Fruit fly (Drosophila melanogaster): ENCODE data around the gene bmm.

Gene bmm

DNA sequence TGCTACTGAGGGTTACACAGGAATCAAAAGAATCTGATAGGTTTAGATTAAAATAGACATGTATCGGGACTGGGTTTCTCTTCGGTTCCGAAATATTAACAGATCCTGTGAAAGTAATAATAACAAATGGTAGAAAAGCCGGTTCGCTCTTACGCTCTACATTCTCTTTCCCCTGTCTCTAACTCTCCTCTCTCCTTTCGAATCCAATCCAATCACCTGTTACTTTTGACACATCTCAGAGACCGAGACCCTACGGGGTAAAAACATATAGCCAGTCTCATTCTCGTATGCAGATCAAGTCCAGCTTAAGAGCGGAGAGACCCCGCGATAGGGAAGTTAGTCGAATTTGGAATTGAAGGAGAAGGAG, 27.5 kb downstream of the bmm start:
- TF ChIP-seq CG17806 (tag; optimal IDR thresholded peaks at IDR 0.05): no peak
- no peak for TF ChIP-seq CG15710 (tag; optimal IDR thresholded peaks at IDR 0.05)
- no peak for TF ChIP-seq CG4496 (GFP tag; IDR thresholded peaks at IDR 0.05)
- TF ChIP-seq fd96Ca (GFP tag; IDR thresholded peaks at IDR 0.05): no peak
- no peak for TF ChIP-seq rn (GFP tag; IDR thresholded peaks at IDR 0.05)
- TF ChIP-seq Snoo (tag; optimal IDR thresholded peaks at IDR 0.05): no peak
- no peak for TF ChIP-seq CG8159 (tag; optimal IDR thresholded peaks at IDR 0.05)
- TF ChIP-seq CG9948 (tag; optimal IDR thresholded peaks at IDR 0.05): no peak
- TF ChIP-seq EcR (GFP tag; optimal IDR thresholded peaks at IDR 0.05): no peak
- no peak for TF ChIP-seq D1 (tag; optimal IDR thresholded peaks at IDR 0.05)
- no peak for TF ChIP-seq CG8301 (tag; optimal IDR thresholded peaks at IDR 0.05)
- TF ChIP-seq gl (tag; optimal IDR thresholded peaks at IDR 0.05): no peak
- TF ChIP-seq CG34367 (tag; optimal IDR thresholded peaks at IDR 0.05): no peak
- TF ChIP-seq Pif1B (GFP tag; optimal IDR thresholded peaks at IDR 0.05): no peak
- no peak for TF ChIP-seq CG10348 (GFP tag; IDR thresholded peaks at IDR 0.05)

dm6 chr3L:14757464-14758384, 28.5 kb downstream of the bmm start, which contains the start of gene CG42507:
Gene CG42507 (minus strand): TSS chr3L:14757962.
- no peak for TF ChIP-seq rn (GFP tag; IDR thresholded peaks at IDR 0.05)
- peak; percentile 9 for TF ChIP-seq CG8159 (tag; optimal IDR thresholded peaks at IDR 0.05)
- TF ChIP-seq CG32121 (GFP tag; IDR thresholded peaks at IDR 0.05): peak; percentile 44
- peak; percentile 61; the same call in 1 of the 2 replicates for TF ChIP-seq Ets98B (GFP tag; IDR thresholded peaks at IDR 0.05)
- no peak for TF ChIP-seq D1 (tag; optimal IDR thresholded peaks at IDR 0.05)
- no peak for TF ChIP-seq CG14655 (GFP tag; optimal IDR thresholded peaks at IDR 0.05)
- TF ChIP-seq CG12605 (GFP tag; IDR thresholded peaks at IDR 0.05): peak; percentile 58; the same call in 1 of the 2 replicates
- peak; percentile 6; the same call in 1 of the 3 replicates for TF ChIP-seq CG4496 (GFP tag; IDR thresholded peaks at IDR 0.05)
- TF ChIP-seq CG17806 (tag; optimal IDR thresholded peaks at IDR 0.05): no peak
- peak; percentile 33 for TF ChIP-seq CG34367 (tag; optimal IDR thresholded peaks at IDR 0.05)
- no peak for TF ChIP-seq Snoo (tag; optimal IDR thresholded peaks at IDR 0.05)
- no peak for TF ChIP-seq CG10348 (GFP tag; IDR thresholded peaks at IDR 0.05)
- peak; percentile 29 for TF ChIP-seq gl (tag; optimal IDR thresholded peaks at IDR 0.05)
- no peak for TF ChIP-seq Pif1A (GFP tag; optimal IDR thresholded peaks at IDR 0.05)
- no peak for TF ChIP-seq CG8301 (tag; optimal IDR thresholded peaks at IDR 0.05)
- peak; percentile 50; the same call in 2 of the 3 replicates for TF ChIP-seq fd96Ca (GFP tag; IDR thresholded peaks at IDR 0.05)
- no peak for TF ChIP-seq CG9948 (tag; optimal IDR thresholded peaks at IDR 0.05)
- peak; percentile 61 for TF ChIP-seq CG13204 (GFP tag; optimal IDR thresholded peaks at IDR 0.05)
- TF ChIP-seq EcR (GFP tag; optimal IDR thresholded peaks at IDR 0.05): peak; percentile 68
- TF ChIP-seq CG15710 (tag; optimal IDR thresholded peaks at IDR 0.05): peak; percentile 13
- peak; percentile 16 for TF ChIP-seq Pif1B (GFP tag; optimal IDR thresholded peaks at IDR 0.05)

- peak; percentile 46 for TF ChIP-seq gl (tag; optimal IDR thresholded peaks at IDR 0.05)
- TF ChIP-seq CG8159 (tag; optimal IDR thresholded peaks at IDR 0.05): peak; percentile 85
- peak; percentile 79 for TF ChIP-seq CG17806 (tag; optimal IDR thresholded peaks at IDR 0.05)
- peak; percentile 87 for TF ChIP-seq rn (GFP tag; IDR thresholded peaks at IDR 0.05)
- TF ChIP-seq Pif1B (GFP tag; optimal IDR thresholded peaks at IDR 0.05): peak; percentile 72
- TF ChIP-seq CG4496 (GFP tag; IDR thresholded peaks at IDR 0.05): peak; percentile 97
- TF ChIP-seq CG13204 (GFP tag; optimal IDR thresholded peaks at IDR 0.05): peak; percentile 74
- peak; percentile 92 for TF ChIP-seq CG14655 (GFP tag; optimal IDR thresholded peaks at IDR 0.05)
- TF ChIP-seq EcR (GFP tag; optimal IDR thresholded peaks at IDR 0.05): no peak
- peak; percentile 30 for TF ChIP-seq D1 (tag; optimal IDR thresholded peaks at IDR 0.05)
- TF ChIP-seq CG10348 (GFP tag; IDR thresholded peaks at IDR 0.05): peak; percentile 87
- peak; percentile 92 for TF ChIP-seq CG12605 (GFP tag; IDR thresholded peaks at IDR 0.05)
- TF ChIP-seq CG9948 (tag; optimal IDR thresholded peaks at IDR 0.05): peak; percentile 80
- TF ChIP-seq Pif1A (GFP tag; optimal IDR thresholded peaks at IDR 0.05): peak; percentile 80
- peak; percentile 90 for TF ChIP-seq CG8301 (tag; optimal IDR thresholded peaks at IDR 0.05)
- TF ChIP-seq Snoo (tag; optimal IDR thresholded peaks at IDR 0.05): peak; percentile 86
- peak; percentile 83 for TF ChIP-seq CG15710 (tag; optimal IDR thresholded peaks at IDR 0.05)
- peak; percentile 83 for TF ChIP-seq CG34367 (tag; optimal IDR thresholded peaks at IDR 0.05)
- TF ChIP-seq fd96Ca (GFP tag; IDR thresholded peaks at IDR 0.05): peak; percentile 97
- peak; percentile 93 for TF ChIP-seq CG32121 (GFP tag; IDR thresholded peaks at IDR 0.05)
- peak; percentile 94 for TF ChIP-seq Ets98B (GFP tag; IDR thresholded peaks at IDR 0.05)
Observed at dm6 chr3L:14756724-14757463, 29.3 kb downstream of the bmm start.

- peak; percentile 75 for TF ChIP-seq CG34367 (tag; optimal IDR thresholded peaks at IDR 0.05)
- peak; percentile 68 for TF ChIP-seq Snoo (tag; optimal IDR thresholded peaks at IDR 0.05)
- peak; percentile 88 for TF ChIP-seq CG8301 (tag; optimal IDR thresholded peaks at IDR 0.05)
- TF ChIP-seq CG14655 (GFP tag; optimal IDR thresholded peaks at IDR 0.05): peak; percentile 93
- peak; percentile 70 for TF ChIP-seq D1 (tag; optimal IDR thresholded peaks at IDR 0.05)
- TF ChIP-seq Ets98B (GFP tag; IDR thresholded peaks at IDR 0.05): peak; percentile 59
- TF ChIP-seq CG32121 (GFP tag; IDR thresholded peaks at IDR 0.05): peak; percentile 69
- TF ChIP-seq CG8159 (tag; optimal IDR thresholded peaks at IDR 0.05): peak; percentile 89
- TF ChIP-seq gl (tag; optimal IDR thresholded peaks at IDR 0.05): peak; percentile 82
- peak; percentile 84 for TF ChIP-seq CG13204 (GFP tag; optimal IDR thresholded peaks at IDR 0.05)
- peak; percentile 49 for TF ChIP-seq Pif1B (GFP tag; optimal IDR thresholded peaks at IDR 0.05)
- peak; percentile 17 for TF ChIP-seq rn (GFP tag; IDR thresholded peaks at IDR 0.05)
- peak; percentile 73 for TF ChIP-seq fd96Ca (GFP tag; IDR thresholded peaks at IDR 0.05)
- TF ChIP-seq CG12605 (GFP tag; IDR thresholded peaks at IDR 0.05): peak; percentile 75
- peak; percentile 85 for TF ChIP-seq CG17806 (tag; optimal IDR thresholded peaks at IDR 0.05)
- peak; percentile 81 for TF ChIP-seq CG9948 (tag; optimal IDR thresholded peaks at IDR 0.05)
- TF ChIP-seq CG10348 (GFP tag; IDR thresholded peaks at IDR 0.05): peak; percentile 68
- TF ChIP-seq CG15710 (tag; optimal IDR thresholded peaks at IDR 0.05): peak; percentile 87
- peak; percentile 93 for TF ChIP-seq EcR (GFP tag; optimal IDR thresholded peaks at IDR 0.05)
- peak; percentile 82 for TF ChIP-seq Pif1A (GFP tag; optimal IDR thresholded peaks at IDR 0.05)
- TF ChIP-seq CG4496 (GFP tag; IDR thresholded peaks at IDR 0.05): peak; percentile 65; the same call in 2 of the 3 replicates
Observed at dm6 chr3L:14755951-14756723, 30.1 kb downstream of the bmm start.

Data from whole organism, pupa.